Fruit fly (Drosophila melanogaster) S2 (cell line): ENCODE measurements around the gene eIF2beta.

Experiments
- CG8478 ChIP-seq: fragments of >200 bp; optimal IDR thresholded peaks from 2 replicates; lab custom pipeline; 2018
- CTCF ChIP-seq, 2 experiments: fragments of >200 bp; optimal IDR thresholded peaks; 2 replicates each; lab custom pipeline; 2018

dm6 chr3L:12564979-12565378 is 38.4 kb upstream of the eIF2beta start:
- no peak for TF ChIP-seq CG8478
- TF ChIP-seq CTCF (optimal IDR thresholded peaks at IDR 0.05; lab: Kevin White, UChicago) = no peak
